Worm (Caenorhabditis elegans): ENCODE measurements around the gene ZK218.7.

ZK218.7 gene

DNA sequence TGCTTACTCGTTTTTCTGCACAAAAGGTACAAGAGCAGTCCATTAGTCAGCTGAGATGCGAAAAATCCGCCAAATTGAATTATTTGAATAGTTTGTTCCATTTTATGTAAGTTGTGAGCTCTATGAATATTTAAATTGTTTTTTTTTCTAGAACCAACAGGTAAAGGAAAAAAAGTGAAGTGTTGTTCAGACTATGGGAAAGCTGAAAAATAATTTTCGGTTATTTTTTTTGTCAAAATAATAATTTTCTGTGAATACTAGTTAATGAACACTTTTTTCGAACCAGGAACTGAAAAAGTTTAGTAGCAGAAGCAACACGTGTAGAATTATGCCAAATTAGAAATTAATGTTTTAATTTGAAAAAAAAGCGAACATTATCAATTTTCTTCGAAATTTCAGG lies 29.7 kb upstream of the ZK218.7 start, which contains the start of gene str-125:
str-125 (minus strand) TSS at position 101 of the 400 bp plus-strand sequence.
- TF ChIP-seq ama-1 (optimal IDR thresholded peaks at IDR 0.05): no peak
- no peak for TF ChIP-seq scrt-1 (GFP tag; IDR thresholded peaks at IDR 0.05)
- TF ChIP-seq F13C5.2 (tag; optimal IDR thresholded peaks at IDR 0.05): no peak
- TF ChIP-seq flt-1 (GFP tag; IDR thresholded peaks at IDR 0.05): no peak
- TF ChIP-seq B0310.2 (tag; optimal IDR thresholded peaks at IDR 0.05): no peak
- TF ChIP-seq aly-1 (tag; optimal IDR thresholded peaks at IDR 0.05): no peak
- no peak for TF ChIP-seq sea-1 (GFP tag; conservative IDR thresholded peaks at IDR 0.05)
- TF ChIP-seq ets-7 (tag; optimal IDR thresholded peaks at IDR 0.05): no peak
- TF ChIP-seq ceh-13 (GFP tag; optimal IDR thresholded peaks at IDR 0.05): no peak
- no peak for TF ChIP-seq tbx-37 (GFP tag; conservative IDR thresholded peaks at IDR 0.05)
- no peak for TF ChIP-seq hnd-1 (tag; optimal IDR thresholded peaks at IDR 0.05)
- TF ChIP-seq pes-1 (GFP tag; IDR thresholded peaks at IDR 0.05): no peak
- TF ChIP-seq hmbx-1 (tag; optimal IDR thresholded peaks at IDR 0.05): no peak
- no peak for TF ChIP-seq ceh-36 (tag; optimal IDR thresholded peaks at IDR 0.05)
- no peak for TF ChIP-seq hmg-4 (GFP tag; optimal IDR thresholded peaks at IDR 0.05)
- TF ChIP-seq tbx-11 (GFP tag; IDR thresholded peaks at IDR 0.05): no peak
- no peak for TF ChIP-seq tra-4 (tag; optimal IDR thresholded peaks at IDR 0.05)

ce11 chrV:17077889-17078288 lies 27.7 kb upstream of the ZK218.7 start, which contains the start of gene T05E12.3:
Gene T05E12.3 (minus strand): TSS chrV:17077989.
- TF ChIP-seq tbx-37 (GFP tag; conservative IDR thresholded peaks at IDR 0.05) (no peak), ceh-13 (GFP tag; optimal IDR thresholded peaks at IDR 0.05) (no peak), ceh-36 (tag; optimal IDR thresholded peaks at IDR 0.05) (no peak)

ce11 chrV:17079795-17080194 lies 25.8 kb upstream of the ZK218.7 start, which contains the start of gene srw-20:
Gene srw-20 (minus strand): TSS chrV:17079895.
- no peak for TF ChIP-seq hnd-1 (tag; optimal IDR thresholded peaks at IDR 0.05)
- TF ChIP-seq sea-1 (GFP tag; conservative IDR thresholded peaks at IDR 0.05): no peak
- no peak for TF ChIP-seq F13C5.2 (tag; optimal IDR thresholded peaks at IDR 0.05)
- TF ChIP-seq aly-1 (tag; optimal IDR thresholded peaks at IDR 0.05): no peak

- no peak for TF ChIP-seq ceh-13 (GFP tag; optimal IDR thresholded peaks at IDR 0.05)
Measured at ce11 chrV:17082718-17083117, 22.9 kb upstream of the ZK218.7 start, which contains the start of gene T05E12.9. Gene T05E12.9 (minus strand): TSS chrV:17082818.

ce11 chrV:17089342-17089741 lies 16.2 kb upstream of the ZK218.7 start, which contains the start of gene T05E12.6:
Gene T05E12.6 (minus strand): TSS chrV:17089442.
- TF ChIP-seq hmg-4 (GFP tag; optimal IDR thresholded peaks at IDR 0.05) (no peak), B0310.2 (tag; optimal IDR thresholded peaks at IDR 0.05) (no peak), pes-1 (GFP tag; IDR thresholded peaks at IDR 0.05) (no peak), aly-1 (tag; optimal IDR thresholded peaks at IDR 0.05) (no peak), hnd-1 (tag; optimal IDR thresholded peaks at IDR 0.05) (no peak), sea-1 (GFP tag; conservative IDR thresholded peaks at IDR 0.05) (no peak), hmbx-1 (tag; optimal IDR thresholded peaks at IDR 0.05) (no peak), ets-7 (tag; optimal IDR thresholded peaks at IDR 0.05) (no peak), ceh-36 (tag; optimal IDR thresholded peaks at IDR 0.05) (no peak), tbx-11 (GFP tag; IDR thresholded peaks at IDR 0.05) (no peak), ama-1 (optimal IDR thresholded peaks at IDR 0.05) (no peak), scrt-1 (GFP tag; IDR thresholded peaks at IDR 0.05) (no peak), flt-1 (GFP tag; IDR thresholded peaks at IDR 0.05) (no peak), ceh-13 (GFP tag; optimal IDR thresholded peaks at IDR 0.05) (no peak), tra-4 (tag; optimal IDR thresholded peaks at IDR 0.05) (no peak), F13C5.2 (tag; optimal IDR thresholded peaks at IDR 0.05) (no peak), tbx-37 (GFP tag; conservative IDR thresholded peaks at IDR 0.05) (no peak)

DNA sequence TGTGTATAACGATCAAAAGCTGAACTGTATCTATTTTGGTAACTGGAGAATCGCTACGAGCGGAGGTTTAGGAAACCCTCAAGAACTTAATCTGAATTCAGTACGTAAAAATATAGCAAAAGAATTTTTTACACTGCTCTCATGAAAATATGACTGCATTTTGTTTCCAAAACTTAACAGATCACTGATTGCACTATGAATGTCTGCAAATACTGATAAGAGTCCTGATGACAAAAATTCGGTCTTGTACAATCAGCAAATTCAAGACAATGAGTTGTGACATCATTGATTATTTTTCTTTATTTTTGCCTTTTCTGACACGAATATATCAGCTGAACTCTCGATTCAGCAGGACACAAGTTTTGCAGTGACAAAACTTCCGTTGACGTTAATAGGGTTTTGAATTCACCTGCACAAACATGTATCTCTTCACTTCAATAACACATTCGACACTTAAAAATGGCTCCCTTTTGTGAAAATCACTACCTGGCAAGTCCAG lies 15.6 kb upstream of the ZK218.7 start, which contains the start of gene srh-237:
srh-237 (plus strand) TSS at position 449 of the 499 bp plus-strand sequence.
- TF ChIP-seq hmg-4 (GFP tag; optimal IDR thresholded peaks at IDR 0.05) (no peak), scrt-1 (GFP tag; IDR thresholded peaks at IDR 0.05) (no peak), tbx-37 (GFP tag; conservative IDR thresholded peaks at IDR 0.05) (no peak), ceh-36 (tag; optimal IDR thresholded peaks at IDR 0.05) (no peak), hmbx-1 (tag; optimal IDR thresholded peaks at IDR 0.05) (no peak), flt-1 (GFP tag; IDR thresholded peaks at IDR 0.05) (no peak), ceh-13 (GFP tag; optimal IDR thresholded peaks at IDR 0.05) (no peak)

ce11 chrV:17092262-17092661 lies 13.3 kb upstream of the ZK218.7 start, which contains the start of gene ZK218.1:
Gene ZK218.1 (plus strand): TSS chrV:17092562.
- TF ChIP-seq ets-7 (tag; optimal IDR thresholded peaks at IDR 0.05) (no peak), scrt-1 (GFP tag; IDR thresholded peaks at IDR 0.05) (no peak), ceh-36 (tag; optimal IDR thresholded peaks at IDR 0.05) (no peak), hmbx-1 (tag; optimal IDR thresholded peaks at IDR 0.05) (no peak), B0310.2 (tag; optimal IDR thresholded peaks at IDR 0.05) (no peak), hnd-1 (tag; optimal IDR thresholded peaks at IDR 0.05) (no peak), aly-1 (tag; optimal IDR thresholded peaks at IDR 0.05) (no peak), pes-1 (GFP tag; IDR thresholded peaks at IDR 0.05) (no peak), tbx-11 (GFP tag; IDR thresholded peaks at IDR 0.05) (no peak), F13C5.2 (tag; optimal IDR thresholded peaks at IDR 0.05) (no peak), tra-4 (tag; optimal IDR thresholded peaks at IDR 0.05) (no peak), hmg-4 (GFP tag; optimal IDR thresholded peaks at IDR 0.05) (no peak), tbx-37 (GFP tag; conservative IDR thresholded peaks at IDR 0.05) (no peak), ama-1 (optimal IDR thresholded peaks at IDR 0.05) (no peak), flt-1 (GFP tag; IDR thresholded peaks at IDR 0.05) (no peak), ceh-13 (GFP tag; optimal IDR thresholded peaks at IDR 0.05) (no peak), sea-1 (GFP tag; conservative IDR thresholded peaks at IDR 0.05) (no peak)

DNA sequence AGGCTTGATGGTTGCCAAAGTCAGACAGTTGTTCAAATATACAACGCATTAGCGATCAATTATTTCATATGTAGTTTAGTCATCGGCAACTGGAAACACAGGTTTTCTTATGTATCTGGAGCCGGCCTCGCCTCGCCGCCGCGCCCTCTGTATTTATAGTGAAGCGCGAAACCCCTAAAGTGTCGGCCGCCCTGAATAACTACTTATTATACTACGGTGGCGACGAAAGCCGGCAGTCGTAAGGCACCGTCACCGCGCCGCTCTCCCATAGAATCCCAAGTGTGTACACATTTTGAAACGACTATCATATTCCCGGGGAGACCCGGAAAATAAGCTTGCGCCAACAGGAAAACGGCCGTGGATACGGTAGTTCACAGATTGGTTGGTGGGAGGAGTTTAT lies 11.0 kb upstream of the ZK218.7 start:
- TF ChIP-seq pes-1 (GFP tag; IDR thresholded peaks at IDR 0.05) (no peak), hmbx-1 (tag; optimal IDR thresholded peaks at IDR 0.05) (no peak), scrt-1 (GFP tag; IDR thresholded peaks at IDR 0.05) (no peak), tbx-37 (GFP tag; conservative IDR thresholded peaks at IDR 0.05) (no peak), hmg-4 (GFP tag; optimal IDR thresholded peaks at IDR 0.05) (no peak), flt-1 (GFP tag; IDR thresholded peaks at IDR 0.05) (no peak), sea-1 (GFP tag; conservative IDR thresholded peaks at IDR 0.05) (no peak), ets-7 (tag; optimal IDR thresholded peaks at IDR 0.05) (no peak), ama-1 (optimal IDR thresholded peaks at IDR 0.05) (no peak), B0310.2 (tag; optimal IDR thresholded peaks at IDR 0.05) (no peak), hnd-1 (tag; optimal IDR thresholded peaks at IDR 0.05) (no peak), ceh-36 (tag; optimal IDR thresholded peaks at IDR 0.05) (no peak), ceh-13 (GFP tag; optimal IDR thresholded peaks at IDR 0.05) (no peak), F13C5.2 (tag; optimal IDR thresholded peaks at IDR 0.05) (no peak), aly-1 (tag; optimal IDR thresholded peaks at IDR 0.05) (no peak)
